Worm (Caenorhabditis elegans) whole organism, early embryonic: Measurements from ENCODE around the gene R10E11.9.
A peak's percentile ranks its signal among the peaks of the same experiment; 100 is the strongest.

Experiments used
- B0310.2 ChIP-seq: sonication (generic microtip); optimal IDR thresholded peaks from 2 replicates; lab custom pipeline; 2016; ENCODE audit warnings: mild to moderate bottlenecking, missing genetic modification characterization, missing compliant biosample characterization
- F13C5.2 ChIP-seq: sonication (generic microtip); optimal IDR thresholded peaks from 2 replicates; lab custom pipeline; 2017; ENCODE audit warnings: mild to moderate bottlenecking, missing genetic modification characterization, inconsistent platforms, missing compliant biosample characterization
- aly-1 ChIP-seq: sonication (generic microtip); optimal IDR thresholded peaks from 2 replicates; lab custom pipeline; 2016; ENCODE audit warnings: missing genetic modification characterization, missing compliant biosample characterization
- ama-1 ChIP-seq: fragments of 150-350 bp; optimal IDR thresholded peaks from 2 replicates; lab custom pipeline; 2014
- ceh-13 ChIP-seq: fragments of 200-800 bp; sonication (Bioruptor generic); optimal IDR thresholded peaks from 2 replicates; lab custom pipeline; 2018; ENCODE audit warnings: mild to moderate bottlenecking, missing genetic modification characterization, missing compliant biosample characterization
- ceh-36 ChIP-seq: sonication (generic microtip); optimal IDR thresholded peaks from 2 replicates; lab custom pipeline; 2016; ENCODE audit warnings: missing genetic modification characterization, inconsistent platforms, missing compliant biosample characterization
- ets-7 ChIP-seq: sonication (generic microtip); optimal IDR thresholded peaks from 2 replicates; lab custom pipeline; 2016; ENCODE audit warnings: missing genotype, missing genetic modification characterization, missing compliant biosample characterization
- flt-1 ChIP-seq: fragments of 200-800 bp; sonication (Bioruptor generic); IDR thresholded peaks from 2 replicates; pipeline ENCODE4 v1.3.6; 2022; ENCODE audit warnings: missing genetic modification characterization, missing compliant biosample characterization
- hmbx-1 ChIP-seq: sonication (generic microtip); optimal IDR thresholded peaks from 2 replicates; lab custom pipeline; 2016; ENCODE audit warnings: mild to moderate bottlenecking, missing genetic modification characterization, missing compliant biosample characterization
- hmg-4 ChIP-seq: fragments of 200-800 bp; sonication (Bioruptor generic); optimal IDR thresholded peaks from 2 replicates; lab custom pipeline; 2018; ENCODE audit warnings: mild to moderate bottlenecking, missing genetic modification characterization, missing compliant biosample characterization
- hnd-1 ChIP-seq: sonication (generic microtip); optimal IDR thresholded peaks from 2 replicates; lab custom pipeline; 2016; ENCODE audit warnings: missing genetic modification characterization, missing compliant biosample characterization
- pes-1 ChIP-seq: fragments of 200-800 bp; sonication (Bioruptor generic); IDR thresholded peaks from 2 replicates; pipeline ENCODE4 v1.3.6; 2022; ENCODE audit warnings: missing genetic modification reagents, missing genetic modification characterization, missing compliant biosample characterization
- scrt-1 ChIP-seq: fragments of 200-800 bp; sonication (Bioruptor generic); IDR thresholded peaks from 2 replicates; pipeline ENCODE4 v1.3.6; 2022; ENCODE audit warnings: missing genetic modification characterization, missing compliant biosample characterization
- sea-1 ChIP-seq: fragments of 200-800 bp; sonication (Bioruptor generic); conservative IDR thresholded peaks from 2 replicates; pipeline ENCODE4 v1.3.6; 2022; ENCODE audit warnings: missing genetic modification characterization, missing compliant biosample characterization
- tbx-11 ChIP-seq: fragments of 200-800 bp; sonication (Bioruptor generic); IDR thresholded peaks from 2 replicates; pipeline ENCODE4 v1.3.6; 2022; ENCODE audit warnings: missing genetic modification characterization, missing compliant biosample characterization
- tbx-37 ChIP-seq: fragments of 200-800 bp; sonication (Bioruptor generic); conservative IDR thresholded peaks from 2 replicates; pipeline ENCODE4 v1.3.6; 2022; ENCODE audit warnings: missing genetic modification reagents, missing genetic modification characterization, missing compliant biosample characterization
- tra-4 ChIP-seq: sonication (generic microtip); optimal IDR thresholded peaks from 2 replicates; lab custom pipeline; 2017; ENCODE audit warnings: missing genetic modification characterization, missing compliant biosample characterization

Gene R10E11.9

ce11 chrIII:9748694-9749093 lies 44.7 kb downstream of the R10E11.9 start, which contains the start of gene T05G5.4:
T05G5.4 (plus strand) TSS chrIII:9748934.
- TF ChIP-seq flt-1 (GFP tag; lab: Robert Waterston, UW) (no peak), hmg-4 (GFP tag; lab: Kevin White, UChicago) (no peak), ets-7 (tag; lab: Kevin White, UChicago) (no peak), sea-1 (no peak), F13C5.2 (no peak), hnd-1 (tag; lab: Kevin White, UChicago) (no peak), hmbx-1 (no peak), B0310.2 (tag; lab: Kevin White, UChicago) (no peak), ceh-13 (GFP tag; lab: Kevin White, UChicago) (no peak), tbx-37 (GFP tag; lab: Robert Waterston, UW) (no peak), tbx-11 (no peak), pes-1 (GFP tag; lab: Robert Waterston, UW) (no peak), ceh-36 (tag; lab: Kevin White, UChicago) (no peak), tra-4 (no peak), scrt-1 (no peak)

ce11 chrIII:9747133-9747532 lies 46.3 kb downstream of the R10E11.9 start, which contains the start of the genes iff-1 and cdk-1:
iff-1 (minus strand) TSS chrIII:9747193.
cdk-1 (plus strand) TSS chrIII:9747472.
- TF ChIP-seq hmg-4 (GFP tag; lab: Kevin White, UChicago) (peak; percentile 33), hmbx-1 (no peak)

ce11 chrIII:9746665-9747064 lies 46.8 kb downstream of the R10E11.9 start:
- no peak for TF ChIP-seq hmg-4 (GFP tag; lab: Kevin White, UChicago)
- TF ChIP-seq flt-1 (GFP tag; lab: Robert Waterston, UW), result no peak
- TF ChIP-seq sea-1, result no peak
- no peak for TF ChIP-seq tbx-37 (GFP tag; lab: Robert Waterston, UW)
- no peak for TF ChIP-seq tbx-11
- TF ChIP-seq B0310.2 (tag; lab: Kevin White, UChicago), result no peak
- no peak for TF ChIP-seq aly-1 (tag; lab: Kevin White, UChicago)
- no peak for TF ChIP-seq ama-1
- TF ChIP-seq hnd-1 (tag; lab: Kevin White, UChicago), result no peak
- no peak for TF ChIP-seq hmbx-1
- TF ChIP-seq F13C5.2, result no peak
- no peak for TF ChIP-seq ceh-36 (tag; lab: Kevin White, UChicago)
- TF ChIP-seq pes-1 (GFP tag; lab: Robert Waterston, UW), result no peak
- no peak for TF ChIP-seq scrt-1
- TF ChIP-seq tra-4, result no peak
- no peak for TF ChIP-seq ets-7 (tag; lab: Kevin White, UChicago)
- TF ChIP-seq ceh-13 (GFP tag; lab: Kevin White, UChicago), result no peak

- TF ChIP-seq pes-1 (GFP tag; lab: Robert Waterston, UW) (no peak), flt-1 (GFP tag; lab: Robert Waterston, UW) (no peak), hmg-4 (GFP tag; lab: Kevin White, UChicago) (no peak), tbx-11 (no peak), sea-1 (no peak), scrt-1 (no peak), aly-1 (tag; lab: Kevin White, UChicago) (no peak), tra-4 (no peak), ceh-36 (tag; lab: Kevin White, UChicago) (no peak), ets-7 (tag; lab: Kevin White, UChicago) (no peak), F13C5.2 (no peak)
These were observed 48.0 kb downstream of the R10E11.9 start for ce11 chrIII:9745333-9745897.

ce11 chrIII:9744525-9744924 lies 48.9 kb downstream of the R10E11.9 start:
- TF ChIP-seq tra-4 (no peak), B0310.2 (tag; lab: Kevin White, UChicago) (no peak), scrt-1 (no peak), tbx-11 (no peak), pes-1 (GFP tag; lab: Robert Waterston, UW) (no peak)

- no peak for TF ChIP-seq sea-1
- TF ChIP-seq ama-1, result no peak
- no peak for TF ChIP-seq B0310.2 (tag; lab: Kevin White, UChicago)
- TF ChIP-seq pes-1 (GFP tag; lab: Robert Waterston, UW), result no peak
- TF ChIP-seq hnd-1 (tag; lab: Kevin White, UChicago), result no peak
- no peak for TF ChIP-seq ceh-36 (tag; lab: Kevin White, UChicago)
- no peak for TF ChIP-seq tbx-11
These were observed 50.2 kb downstream of the R10E11.9 start, which contains the start of gene T05G5.1 for ce11 chrIII:9743239-9743638. T05G5.1 (minus strand) TSS chrIII:9743339.

ce11 chrIII:9741985-9742384 lies 51.5 kb downstream of the R10E11.9 start:
- TF ChIP-seq hmg-4 (GFP tag; lab: Kevin White, UChicago) (no peak), hnd-1 (tag; lab: Kevin White, UChicago) (no peak), ceh-13 (GFP tag; lab: Kevin White, UChicago) (no peak), tbx-11 (no peak), pes-1 (GFP tag; lab: Robert Waterston, UW) (no peak), scrt-1 (no peak), aly-1 (tag; lab: Kevin White, UChicago) (no peak), tbx-37 (GFP tag; lab: Robert Waterston, UW) (no peak), hmbx-1 (no peak), ceh-36 (tag; lab: Kevin White, UChicago) (no peak), ama-1 (no peak), tra-4 (no peak), B0310.2 (tag; lab: Kevin White, UChicago) (no peak), F13C5.2 (no peak)
